Worm (Caenorhabditis elegans) whole organism, early embryonic: ENCODE data around the gene C01B9.4.
"Not testable (repeated sequence)": the region's sequence is repeated elsewhere in the genome, so short reads cannot be mapped to it uniquely, and the experiment has no call there.

Experiments
- B0310.2 ChIP-seq: sonication (generic microtip); optimal IDR thresholded peaks from 2 replicates; lab custom pipeline; 2016; ENCODE audit warnings: mild to moderate bottlenecking, missing genetic modification characterization, missing compliant biosample characterization
- F13C5.2 ChIP-seq: sonication (generic microtip); optimal IDR thresholded peaks from 2 replicates; lab custom pipeline; 2017; ENCODE audit warnings: mild to moderate bottlenecking, missing genetic modification characterization, inconsistent platforms, missing compliant biosample characterization
- aly-1 ChIP-seq: sonication (generic microtip); optimal IDR thresholded peaks from 2 replicates; lab custom pipeline; 2016; ENCODE audit warnings: missing genetic modification characterization, missing compliant biosample characterization
- ama-1 ChIP-seq: fragments of 150-350 bp; optimal IDR thresholded peaks from 2 replicates; lab custom pipeline; 2014
- ceh-13 ChIP-seq: fragments of 200-800 bp; sonication (Bioruptor generic); optimal IDR thresholded peaks from 2 replicates; lab custom pipeline; 2018; ENCODE audit warnings: mild to moderate bottlenecking, missing genetic modification characterization, missing compliant biosample characterization
- ceh-36 ChIP-seq: sonication (generic microtip); optimal IDR thresholded peaks from 2 replicates; lab custom pipeline; 2016; ENCODE audit warnings: missing genetic modification characterization, inconsistent platforms, missing compliant biosample characterization
- ets-7 ChIP-seq: sonication (generic microtip); optimal IDR thresholded peaks from 2 replicates; lab custom pipeline; 2016; ENCODE audit warnings: missing genotype, missing genetic modification characterization, missing compliant biosample characterization
- flt-1 ChIP-seq: fragments of 200-800 bp; sonication (Bioruptor generic); IDR thresholded peaks from 2 replicates; pipeline ENCODE4 v1.3.6; 2022; ENCODE audit warnings: missing genetic modification characterization, missing compliant biosample characterization
- hmbx-1 ChIP-seq: sonication (generic microtip); optimal IDR thresholded peaks from 2 replicates; lab custom pipeline; 2016; ENCODE audit warnings: mild to moderate bottlenecking, missing genetic modification characterization, missing compliant biosample characterization
- hmg-4 ChIP-seq: fragments of 200-800 bp; sonication (Bioruptor generic); optimal IDR thresholded peaks from 2 replicates; lab custom pipeline; 2018; ENCODE audit warnings: mild to moderate bottlenecking, missing genetic modification characterization, missing compliant biosample characterization
- hnd-1 ChIP-seq: sonication (generic microtip); optimal IDR thresholded peaks from 2 replicates; lab custom pipeline; 2016; ENCODE audit warnings: missing genetic modification characterization, missing compliant biosample characterization
- pes-1 ChIP-seq: fragments of 200-800 bp; sonication (Bioruptor generic); IDR thresholded peaks from 2 replicates; pipeline ENCODE4 v1.3.6; 2022; ENCODE audit warnings: missing genetic modification reagents, missing genetic modification characterization, missing compliant biosample characterization
- scrt-1 ChIP-seq: fragments of 200-800 bp; sonication (Bioruptor generic); IDR thresholded peaks from 2 replicates; pipeline ENCODE4 v1.3.6; 2022; ENCODE audit warnings: missing genetic modification characterization, missing compliant biosample characterization
- sea-1 ChIP-seq: fragments of 200-800 bp; sonication (Bioruptor generic); conservative IDR thresholded peaks from 2 replicates; pipeline ENCODE4 v1.3.6; 2022; ENCODE audit warnings: missing genetic modification characterization, missing compliant biosample characterization
- tbx-11 ChIP-seq: fragments of 200-800 bp; sonication (Bioruptor generic); IDR thresholded peaks from 2 replicates; pipeline ENCODE4 v1.3.6; 2022; ENCODE audit warnings: missing genetic modification characterization, missing compliant biosample characterization
- tbx-37 ChIP-seq: fragments of 200-800 bp; sonication (Bioruptor generic); conservative IDR thresholded peaks from 2 replicates; pipeline ENCODE4 v1.3.6; 2022; ENCODE audit warnings: missing genetic modification reagents, missing genetic modification characterization, missing compliant biosample characterization
- tra-4 ChIP-seq: sonication (generic microtip); optimal IDR thresholded peaks from 2 replicates; lab custom pipeline; 2017; ENCODE audit warnings: missing genetic modification characterization, missing compliant biosample characterization

C01B9.4 gene

ce11 chrII:13783880-13784279, at the start of gene C01B9.4:
Gene C01B9.4, minus strand, starts transcription at chrII:13783980.
- TF ChIP-seq ceh-36 (tag; lab: Kevin White, UChicago): no peak
- TF ChIP-seq ama-1 (lab: Kevin White, UChicago): no peak
- TF ChIP-seq flt-1 (GFP tag; lab: Robert Waterston, UW): no peak
- TF ChIP-seq sea-1: no peak
- no peak for TF ChIP-seq tra-4 (tag; lab: Kevin White, UChicago)
- TF ChIP-seq aly-1 (tag; lab: Kevin White, UChicago): no peak
- no peak for TF ChIP-seq ceh-13 (GFP tag; lab: Kevin White, UChicago)
- TF ChIP-seq F13C5.2 (tag; lab: Kevin White, UChicago): no peak
- no peak for TF ChIP-seq hmbx-1 (tag; lab: Kevin White, UChicago)
- no peak for TF ChIP-seq scrt-1 (GFP tag; lab: Robert Waterston, UW)
- no peak for TF ChIP-seq B0310.2
- TF ChIP-seq ets-7 (tag; lab: Kevin White, UChicago): no peak
- no peak for TF ChIP-seq hnd-1 (tag; lab: Kevin White, UChicago)
- TF ChIP-seq tbx-37 (GFP tag; lab: Robert Waterston, UW): no peak

- TF ChIP-seq tbx-11 (GFP tag; lab: Robert Waterston, UW) (no peak), aly-1 (tag; lab: Kevin White, UChicago) (no peak), flt-1 (GFP tag; lab: Robert Waterston, UW) (no peak), hmbx-1 (tag; lab: Kevin White, UChicago) (no peak), tbx-37 (GFP tag; lab: Robert Waterston, UW) (no peak), ets-7 (tag; lab: Kevin White, UChicago) (no peak), pes-1 (GFP tag; lab: Robert Waterston, UW) (no peak), hnd-1 (tag; lab: Kevin White, UChicago) (no peak), hmg-4 (no peak), sea-1 (no peak), B0310.2 (no peak), ama-1 (lab: Kevin White, UChicago) (no peak), F13C5.2 (tag; lab: Kevin White, UChicago) (no peak), ceh-36 (tag; lab: Kevin White, UChicago) (no peak), tra-4 (tag; lab: Kevin White, UChicago) (no peak)
Measured at ce11 chrII:13833505-13833904, 49.7 kb upstream of the C01B9.4 start, which contains the start of gene F08G2.5. Gene F08G2.5, minus strand, starts transcription at chrII:13833631.

- no peak for TF ChIP-seq hmbx-1 (tag; lab: Kevin White, UChicago)
- no peak for TF ChIP-seq flt-1 (GFP tag; lab: Robert Waterston, UW)
- no peak for TF ChIP-seq hnd-1 (tag; lab: Kevin White, UChicago)
- TF ChIP-seq ets-7 (tag; lab: Kevin White, UChicago): no peak
Measured at ce11 chrII:13830255-13830654, 46.5 kb upstream of the C01B9.4 start, which contains the start of gene F08G2.4. Gene F08G2.4, plus strand, starts transcription at chrII:13830602.

- TF ChIP-seq hmg-4 (peak; percentile 6), sea-1 (0 out of 2 replicates have a peak, but pooled peaks have one; percentile 24), pes-1 (GFP tag; lab: Robert Waterston, UW) (0 out of 2 replicates have a peak, but pooled peaks have one; percentile 37)
Measured at ce11 chrII:13829123-13829996, 45.6 kb upstream of the C01B9.4 start.

- no peak for TF ChIP-seq tbx-37 (GFP tag; lab: Robert Waterston, UW)
- TF ChIP-seq hmg-4: no peak
- TF ChIP-seq tbx-11 (GFP tag; lab: Robert Waterston, UW): no peak
- no peak for TF ChIP-seq ets-7 (tag; lab: Kevin White, UChicago)
Measured at ce11 chrII:13828597-13828996, 44.8 kb upstream of the C01B9.4 start, which contains the start of gene his-42. Gene his-42, minus strand, starts transcription at chrII:13828697.

- TF ChIP-seq pes-1 (GFP tag; lab: Robert Waterston, UW): peak; percentile 65
Measured at ce11 chrII:13824570-13824969, 40.8 kb upstream of the C01B9.4 start.

ce11 chrII:13818043-13818442, 34.3 kb upstream of the C01B9.4 start, which contains the start of gene his-16:
Gene his-16, minus strand, starts transcription at chrII:13818143.
- TF ChIP-seq aly-1, ceh-36, hnd-1 (tag; lab: Kevin White, UChicago): not testable (repeated sequence)

ce11 chrII:13817474-13817873, 33.7 kb upstream of the C01B9.4 start:
- TF ChIP-seq scrt-1 (GFP tag; lab: Robert Waterston, UW) (0 out of 2 replicates have a peak, but pooled peaks have one; percentile 11), aly-1 (tag; lab: Kevin White, UChicago) (peak; percentile 73), ama-1 (lab: Kevin White, UChicago) (peak; percentile 72), pes-1 (GFP tag; lab: Robert Waterston, UW) (peak; percentile 67), sea-1 (peak; percentile 78; the same call in 1 of the 2 replicates)
